Worm (Caenorhabditis elegans): Measurements from ENCODE around the gene hrpk-2.

ce11 chrIII:7981233-7981632 is 5.7 kb upstream of the hrpk-2 start:
- no peak for TF ChIP-seq him-1 (tag; optimal IDR thresholded peaks at IDR 0.05)
- no peak for TF ChIP-seq dao-5 (tag; optimal IDR thresholded peaks at IDR 0.05)

Data from whole organism, L4/young adult.